Fruit fly (Drosophila melanogaster) ovary, adult (tissue): Measurements from ENCODE around the gene Cyp4ac3.

Experiments used
- CG17801 ChIP-seq: fragments of 200-800 bp; optimal IDR thresholded peaks from 2 replicates; lab custom pipeline; 2019; ENCODE audit warnings: missing biosample characterization, mild to moderate bottlenecking, missing genetic modification characterization, moderate library complexity; ENCODE audit not compliant: partially characterized antibody

Cyp4ac3 gene

DNA sequence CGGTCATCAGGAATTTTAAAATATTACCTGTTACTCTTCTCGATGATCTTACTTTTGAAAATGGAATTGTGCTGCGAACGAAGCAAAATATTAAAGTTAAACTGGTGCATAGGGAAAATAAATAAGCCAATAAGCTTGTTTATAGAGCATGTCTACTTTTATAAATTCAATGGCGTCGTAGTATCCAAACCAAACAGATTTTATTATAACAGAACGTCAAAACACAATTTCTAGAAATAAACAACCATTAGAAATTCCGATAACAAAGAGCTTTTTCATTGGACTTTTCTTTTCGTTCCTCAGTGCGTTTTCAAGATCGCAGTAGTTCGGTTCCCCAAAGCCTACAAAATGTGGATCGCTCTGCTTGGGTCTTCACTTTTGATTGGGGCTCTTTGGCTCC, at the start of gene Cyp4ac3:
Gene Cyp4ac3 (plus strand): TSS at position 301 of the 400 bp plus-strand sequence.
- no peak for TF ChIP-seq CG17801

DNA sequence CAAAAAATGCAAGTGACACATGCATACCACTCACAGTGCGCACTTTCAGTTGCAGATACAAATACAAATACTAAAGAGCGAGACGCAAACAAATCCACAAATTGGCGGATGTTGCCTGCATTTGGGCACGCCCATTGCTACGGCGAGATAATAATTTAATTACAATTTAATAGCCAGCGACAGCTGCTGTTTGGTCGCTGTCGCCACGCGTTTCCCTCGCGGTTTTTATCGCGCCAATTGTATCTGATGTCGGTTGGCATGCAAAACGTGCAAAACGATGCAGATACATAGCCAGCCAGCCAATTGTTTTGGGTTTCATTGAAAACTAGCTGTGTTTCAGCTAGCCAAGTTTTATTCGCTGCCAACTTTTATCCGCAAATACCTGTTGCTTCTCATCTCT, 45.0 kb upstream of the Cyp4ac3 start:
- no peak for TF ChIP-seq CG17801

DNA sequence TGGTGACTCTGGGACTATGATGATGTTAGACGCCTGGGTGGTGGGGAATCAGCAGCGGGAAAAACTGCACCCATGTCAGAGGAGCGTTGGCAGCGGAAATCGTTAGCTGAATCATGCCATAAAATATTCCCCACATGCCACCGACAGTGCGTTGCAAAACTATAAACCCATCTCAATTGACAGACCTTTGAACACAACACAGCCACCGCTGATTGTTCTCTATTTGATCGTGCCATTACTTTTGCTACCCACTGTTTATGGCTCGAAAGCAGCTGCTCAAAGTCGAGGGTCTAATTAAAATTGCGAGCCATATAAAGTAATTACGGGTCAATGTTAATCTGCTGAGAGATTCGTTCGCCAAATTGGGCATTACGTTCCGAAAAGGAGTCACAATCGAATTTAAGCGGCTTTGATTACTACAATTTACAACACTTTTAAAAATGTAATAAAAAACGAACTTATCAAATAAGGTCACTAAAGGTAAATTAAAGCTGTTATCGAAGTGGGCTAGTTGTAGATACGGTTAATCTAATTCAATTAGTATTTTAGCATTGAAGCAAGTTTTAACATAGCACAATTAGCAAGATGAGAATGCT, 43.5 kb upstream of the Cyp4ac3 start:
- no peak for TF ChIP-seq CG17801

- TF ChIP-seq CG17801: no peak
These were observed 42.6 kb upstream of the Cyp4ac3 start for dm6 chr2L:5225547-5226213.

- TF ChIP-seq CG17801: no peak
These were observed 41.3 kb upstream of the Cyp4ac3 start for dm6 chr2L:5226891-5227554.

DNA sequence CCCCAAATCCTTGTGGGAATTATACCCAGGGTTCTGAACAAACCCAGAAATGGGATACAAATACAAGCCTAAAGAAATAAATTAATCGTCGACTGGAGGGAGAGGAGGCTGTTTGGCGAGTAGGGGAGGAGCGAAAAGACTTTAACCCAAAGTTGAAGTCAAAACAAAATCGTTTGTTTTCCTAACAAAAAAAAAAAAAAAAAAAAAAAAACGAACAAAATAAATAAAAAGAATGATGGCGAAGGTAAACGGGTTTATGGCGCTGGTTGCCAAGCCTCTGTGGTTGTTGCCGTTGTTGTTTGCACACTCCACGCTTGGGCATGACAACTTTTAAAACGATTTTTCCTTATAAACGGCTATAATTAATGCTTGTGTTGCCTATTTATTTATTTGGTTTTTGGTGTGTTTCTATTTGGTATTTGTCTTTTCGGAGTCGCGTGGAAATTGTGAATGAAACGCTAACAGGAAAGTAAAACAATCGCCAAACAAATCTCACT, 39.7 kb upstream of the Cyp4ac3 start:
- no peak for TF ChIP-seq CG17801

dm6 chr2L:5229239-5229638, 39.1 kb upstream of the Cyp4ac3 start:
- no peak for TF ChIP-seq CG17801

dm6 chr2L:5229735-5230347, 38.5 kb upstream of the Cyp4ac3 start:
- no peak for TF ChIP-seq CG17801

DNA sequence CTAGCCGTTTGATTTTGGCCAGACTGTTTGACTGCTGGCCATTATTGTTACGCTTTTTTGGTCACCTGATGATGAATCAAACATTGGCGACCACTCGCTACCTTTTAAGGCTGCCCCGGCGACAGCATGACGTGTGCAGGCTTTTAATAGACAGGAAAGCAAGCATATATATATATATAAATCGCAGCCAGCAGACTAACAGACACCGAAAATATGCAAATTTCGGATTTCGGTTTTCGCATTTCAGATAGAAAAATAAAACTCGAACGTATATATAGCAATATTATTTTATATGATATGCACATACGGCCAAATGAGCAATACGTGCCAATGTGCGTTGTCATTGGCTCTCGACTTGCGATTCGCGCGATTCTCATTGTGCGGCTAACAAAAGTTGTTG, 37.5 kb upstream of the Cyp4ac3 start:
- TF ChIP-seq CG17801: no peak

DNA sequence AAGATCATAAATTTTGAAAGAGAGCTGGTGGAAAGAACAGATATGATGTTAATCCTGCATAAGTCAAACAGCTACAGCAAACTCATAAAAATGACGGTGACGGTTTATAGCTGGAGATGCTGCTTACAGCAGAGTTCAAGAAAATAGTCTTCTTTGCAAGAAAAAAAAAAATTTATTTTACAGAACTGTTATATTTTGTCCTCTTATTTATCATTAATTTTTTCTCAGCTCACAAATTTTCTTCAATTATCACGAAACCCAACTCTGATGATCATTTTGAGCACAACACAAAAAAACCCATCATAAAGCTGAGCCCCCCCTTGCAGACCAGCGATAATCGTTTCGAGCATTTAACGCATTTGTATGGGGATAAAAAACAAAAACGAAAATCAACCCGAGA, 36.9 kb upstream of the Cyp4ac3 start:
- TF ChIP-seq CG17801: no peak

dm6 chr2L:5232175-5232574, 36.1 kb upstream of the Cyp4ac3 start:
- no peak for TF ChIP-seq CG17801

dm6 chr2L:5232967-5233909, 35.1 kb upstream of the Cyp4ac3 start:
- TF ChIP-seq CG17801: no peak

DNA sequence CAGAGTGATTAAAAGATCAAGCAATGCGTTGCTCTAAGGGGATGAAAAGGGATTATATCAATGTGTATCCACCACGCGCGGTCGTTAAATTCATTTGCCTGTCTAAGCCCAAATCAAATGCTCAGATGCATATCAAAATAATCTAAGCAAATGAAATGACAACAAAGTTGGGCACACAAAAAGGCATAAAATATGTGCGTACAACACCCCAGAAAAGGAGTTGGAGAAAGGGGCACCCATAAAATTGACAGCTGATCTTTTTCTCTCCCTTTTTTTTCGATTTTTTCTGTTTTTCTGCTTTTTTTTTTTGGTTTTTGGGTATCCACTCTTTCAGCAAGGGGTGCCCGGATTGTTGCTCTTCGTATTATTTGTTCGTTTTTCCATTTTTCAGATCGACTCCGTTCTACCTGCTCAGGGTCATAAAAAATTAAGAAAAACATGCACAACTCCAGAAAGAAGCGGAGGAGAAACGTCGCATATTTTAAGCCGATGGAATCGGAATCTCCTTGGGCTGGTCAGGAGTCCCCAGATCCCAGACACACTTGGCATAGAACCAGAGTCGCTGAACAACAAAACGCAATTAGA, 33.5 kb upstream of the Cyp4ac3 start:
- TF ChIP-seq CG17801: no peak

- TF ChIP-seq CG17801: no peak
These were observed 31.9 kb upstream of the Cyp4ac3 start for dm6 chr2L:5236346-5236809.

- peak; percentile 54 for TF ChIP-seq CG17801
These were observed 31.0 kb upstream of the Cyp4ac3 start for dm6 chr2L:5237175-5237753.
